Fruit fly (Drosophila melanogaster): ENCODE measurements around the gene wts.

dm6 chr3R:30855176-30855575, 48.8 kb upstream of the wts start:
- no peak for TF ChIP-seq CG8478 (optimal IDR thresholded peaks at IDR 0.05)
- TF ChIP-seq CTCF (optimal IDR thresholded peaks at IDR 0.05), result no peak
